3 worm cellular contexts compared by ENCODE assay signal in genomic region chrV:8462074-8462473, ce11.
TF ChIP-seq lines count a peak whose summit lies in the region.

TSS of gene dnj-22 (minus strand) at chrV:8462120.
TSS of gene natc-1 (plus strand) at chrV:8462359.

TF ChIP-seq in whole organism, L2 larva, 48 proteins besides CTCF, POLR2A, EP300 and RAD21 (continued from another document):
- peak; percentile 84 for TF ChIP-seq mab-5 (tag; optimal IDR thresholded peaks at IDR 0.05; lab: Kevin White, UChicago)
- TF ChIP-seq ztf-4 (tag; optimal IDR thresholded peaks at IDR 0.05; lab: Kevin White, UChicago): peak; percentile 42
- no peak for TF ChIP-seq Y55F3AM.14 (GFP tag; optimal IDR thresholded peaks at IDR 0.05; lab: Kevin White, UChicago)
- TF ChIP-seq crh-2 (tag; optimal IDR thresholded peaks at IDR 0.05; lab: Kevin White, UChicago): peak; percentile 92
- no peak for TF ChIP-seq ceh-82 (tag; optimal IDR thresholded peaks at IDR 0.05; lab: Kevin White, UChicago)
- peak; percentile 76 for TF ChIP-seq R02D3.7 (tag; optimal IDR thresholded peaks at IDR 0.05; lab: Kevin White, UChicago)
- TF ChIP-seq lin-13 (GFP tag; optimal IDR thresholded peaks at IDR 0.05; lab: Kevin White, UChicago): peak; percentile 83
- TF ChIP-seq sem-4 (tag; optimal IDR thresholded peaks at IDR 0.05; lab: Kevin White, UChicago): peak; percentile 86
- peak; percentile 19 for TF ChIP-seq blmp-1 (tag; optimal IDR thresholded peaks at IDR 0.05; lab: Kevin White, UChicago; ENCODE audit: insufficient read depth)
- TF ChIP-seq lin-39 (tag; optimal IDR thresholded peaks at IDR 0.05; lab: Kevin White, UChicago): no peak
- TF ChIP-seq C34F6.9 (tag; optimal IDR thresholded peaks at IDR 0.05; lab: Kevin White, UChicago): peak; percentile 98

TF ChIP-seq in whole organism, L4 larva, 104 proteins besides CTCF, POLR2A, EP300 and RAD21 (continued from another document):
- TF ChIP-seq ceh-82 (tag; optimal IDR thresholded peaks at IDR 0.05; lab: Kevin White, UChicago) (no peak), vab-7 (GFP tag; IDR thresholded peaks at IDR 0.05; lab: Robert Waterston, UW) (no peak), snpc-1.2 (GFP tag; IDR thresholded peaks at IDR 0.05; lab: Robert Waterston, UW) (no peak), hlh-11 (tag; optimal IDR thresholded peaks at IDR 0.05; lab: Kevin White, UChicago) (no peak), dve-1 (tag; optimal IDR thresholded peaks at IDR 0.05; lab: Kevin White, UChicago; ENCODE audit: insufficient read depth) (peak; percentile 87), duxl-1 (tag; optimal IDR thresholded peaks at IDR 0.05; lab: Kevin White, UChicago; ENCODE audit: poor library complexity) (peak; percentile 31), dmd-9 (GFP tag; IDR thresholded peaks at IDR 0.05; lab: Robert Waterston, UW) (no peak), F26F4.8 (GFP tag; conservative IDR thresholded peaks at IDR 0.05; lab: Robert Waterston, UW) (no peak), daf-16 (GFP tag; optimal IDR thresholded peaks at IDR 0.05; lab: Kevin White, UChicago) (no peak), daf-16 (tag; optimal IDR thresholded peaks at IDR 0.05; lab: Kevin White, UChicago) (peak; percentile 80), skn-1 (tag; optimal IDR thresholded peaks at IDR 0.05; lab: Kevin White, UChicago) (no peak), ceh-20 (GFP tag; IDR thresholded peaks at IDR 0.05; lab: Robert Waterston, UW) (no peak), egl-43 (GFP tag; IDR thresholded peaks at IDR 0.05; lab: Robert Waterston, UW) (no peak), hmg-1.1 (GFP tag; IDR thresholded peaks at IDR 0.05; lab: Robert Waterston, UW) (peak; percentile 63), mep-1 (tag; optimal IDR thresholded peaks at IDR 0.05; lab: Kevin White, UChicago) (peak; percentile 77), lin-15B (tag; optimal IDR thresholded peaks at IDR 0.05; lab: Kevin White, UChicago) (peak; percentile 4), daf-19 (GFP tag; conservative IDR thresholded peaks at IDR 0.05; lab: Robert Waterston, UW) (no peak), nhr-10 (tag; optimal IDR thresholded peaks at IDR 0.05; lab: Kevin White, UChicago) (no peak), tra-1 (GFP tag; IDR thresholded peaks at IDR 0.05; lab: Robert Waterston, UW) (no peak), unc-130 (GFP tag; optimal IDR thresholded peaks at IDR 0.05; lab: Kevin White, UChicago) (peak; percentile 4), F49E8.2 (tag; optimal IDR thresholded peaks at IDR 0.05; lab: Kevin White, UChicago; ENCODE audit: borderline replicate concordance) (no peak), Y48G9A.11 (GFP tag; IDR thresholded peaks at IDR 0.05; lab: Robert Waterston, UW) (peak; percentile 98), ces-1 (GFP tag; optimal IDR thresholded peaks at IDR 0.05; lab: Kevin White, UChicago) (peak; percentile 36), lim-7 (GFP tag; IDR thresholded peaks at IDR 0.05; lab: Robert Waterston, UW) (no peak), rbr-2 (tag; optimal IDR thresholded peaks at IDR 0.05; lab: Kevin White, UChicago) (peak; percentile 54), ama-1 (optimal IDR thresholded peaks at IDR 0.05; lab: Kevin White, UChicago) (peak; percentile 63), lin-38 (GFP tag; IDR thresholded peaks at IDR 0.05; lab: Robert Waterston, UW) (peak; percentile 97), nhr-6 (tag; optimal IDR thresholded peaks at IDR 0.05; lab: Kevin White, UChicago) (peak; percentile 59), mxl-3 (GFP tag; optimal IDR thresholded peaks at IDR 0.05; lab: Kevin White, UChicago) (no peak), ceh-32 (tag; optimal IDR thresholded peaks at IDR 0.05; lab: Kevin White, UChicago; ENCODE audit: poor library complexity) (no peak), zfp-2 (tag; optimal IDR thresholded peaks at IDR 0.05; lab: Kevin White, UChicago) (no peak), dmd-6 (GFP tag; IDR thresholded peaks at IDR 0.05; lab: Robert Waterston, UW) (no peak), lsy-2 (tag; optimal IDR thresholded peaks at IDR 0.05; lab: Kevin White, UChicago) (peak in 1 of 2 experiments; percentile 91), fkh-10 (GFP tag; optimal IDR thresholded peaks at IDR 0.05; lab: Kevin White, UChicago) (peak; percentile 76), gei-8 (GFP tag; optimal IDR thresholded peaks at IDR 0.05; lab: Kevin White, UChicago) (no peak), nhr-77 (tag; optimal IDR thresholded peaks at IDR 0.05; lab: Kevin White, UChicago) (peak; percentile 81), madf-5 (GFP tag; IDR thresholded peaks at IDR 0.05; lab: Robert Waterston, UW) (no peak), daf-8 (GFP tag; IDR thresholded peaks at IDR 0.05; lab: Robert Waterston, UW) (no peak)

TF ChIP-seq in whole organism, late embryonic, 69 proteins besides CTCF, POLR2A, EP300 and RAD21 (continued from another document):
- TF ChIP-seq nfya-1 (tag; optimal IDR thresholded peaks at IDR 0.05; lab: Kevin White, UChicago): peak; percentile 57
- TF ChIP-seq C08G9.2 (tag; optimal IDR thresholded peaks at IDR 0.05; lab: Kevin White, UChicago): no peak
- no peak for TF ChIP-seq gmeb-2 (tag; optimal IDR thresholded peaks at IDR 0.05; lab: Kevin White, UChicago)
- no peak for TF ChIP-seq fax-1 (tag; optimal IDR thresholded peaks at IDR 0.05; lab: Kevin White, UChicago)
- no peak for TF ChIP-seq pat-9 (tag; optimal IDR thresholded peaks at IDR 0.05; lab: Kevin White, UChicago)
- TF ChIP-seq F13H6.1 (tag; optimal IDR thresholded peaks at IDR 0.05; lab: Kevin White, UChicago): no peak
- no peak for TF ChIP-seq zip-5 (tag; optimal IDR thresholded peaks at IDR 0.05; lab: Kevin White, UChicago)
- peak; percentile 10 for TF ChIP-seq ceh-34 (tag; optimal IDR thresholded peaks at IDR 0.05; lab: Kevin White, UChicago)
- peak; percentile 18 for TF ChIP-seq ceh-18 (tag; optimal IDR thresholded peaks at IDR 0.05; lab: Kevin White, UChicago)
- TF ChIP-seq K09A11.1 (tag; optimal IDR thresholded peaks at IDR 0.05; lab: Kevin White, UChicago; ENCODE audit: insufficient read depth): no peak
- no peak for TF ChIP-seq nhr-11 (tag; optimal IDR thresholded peaks at IDR 0.05; lab: Kevin White, UChicago)
- no peak for TF ChIP-seq npax-4 (tag; optimal IDR thresholded peaks at IDR 0.05; lab: Kevin White, UChicago)
- no peak for TF ChIP-seq fkh-10 (GFP tag; optimal IDR thresholded peaks at IDR 0.05; lab: Kevin White, UChicago)
- no peak for TF ChIP-seq elt-4 (tag; optimal IDR thresholded peaks at IDR 0.05; lab: Kevin White, UChicago)
